Worm (Caenorhabditis elegans) whole organism, late embryonic: ENCODE data around the gene Y39G8C.2.

Experiments used
- ahr-1 ChIP-seq: sonication (generic microtip); optimal IDR thresholded peaks from 2 replicates; lab custom pipeline; 2016; ENCODE audit warnings: missing genetic modification characterization, missing compliant biosample characterization
- pha-4 ChIP-seq: fragments of 150-350 bp; optimal IDR thresholded peaks from 2 replicates; lab custom pipeline; 2018; ENCODE audit warnings: missing biosample characterization, missing genetic modification reagents, missing genetic modification characterization

- TF ChIP-seq pha-4 (tag; lab: Kevin White, UChicago) (no peak), ahr-1 (tag; lab: Kevin White, UChicago) (no peak)
These were observed 37.7 kb downstream of the Y39G8C.2 start, which contains the start of gene rpb-11 for ce11 chrII:14059767-14060166.
